Worm (Caenorhabditis elegans) whole organism, L4 larva: ENCODE measurements around the gene madf-9.

ENCODE experiments used
- D1046.2 ChIP-seq: fragments of 200-800 bp; sonication (Bioruptor generic); IDR thresholded peaks from 2 replicates; pipeline ENCODE4 v1.3.6; 2022; ENCODE audit warnings: missing genetic modification characterization, missing compliant biosample characterization
- F10B5.3 ChIP-seq: sonication (generic microtip); optimal IDR thresholded peaks from 2 replicates; lab custom pipeline; 2016; ENCODE audit warnings: mild to moderate bottlenecking, missing genetic modification characterization, missing compliant biosample characterization
- F49E8.2 ChIP-seq: sonication (generic microtip); optimal IDR thresholded peaks from 2 replicates; lab custom pipeline; 2016; ENCODE audit warnings: missing compliant biosample characterization, mild to moderate bottlenecking, missing genetic modification characterization, borderline replicate concordance
- T26A8.4 ChIP-seq: fragments of 200-800 bp; sonication (Bioruptor generic); IDR thresholded peaks from 2 replicates; pipeline ENCODE4 v1.3.6; 2022; ENCODE audit warnings: missing genetic modification characterization, missing compliant biosample characterization
- Y75B8A.6 ChIP-seq: fragments of 200-800 bp; sonication (Bioruptor generic); IDR thresholded peaks from 2 replicates; pipeline ENCODE4 v1.3.6; 2022; ENCODE audit warnings: missing genetic modification reagents, missing genetic modification characterization, missing compliant biosample characterization
- ZK337.2 ChIP-seq: fragments of 200-800 bp; sonication (Bioruptor generic); IDR thresholded peaks from 2 replicates; pipeline ENCODE4 v1.3.6; 2022; ENCODE audit warnings: missing genetic modification reagents, missing genetic modification characterization, missing compliant biosample characterization
- ZK546.5 ChIP-seq, 2 experiments: sonication (generic microtip); optimal IDR thresholded peaks; 2 replicates each; lab custom pipeline; 2017; ENCODE audit warnings: missing biosample characterization in 2 of 2, missing genetic modification characterization in 2 of 2
- aha-1 ChIP-seq: fragments of 150-350 bp; peaks from one replicate; lab custom pipeline; 2014; ENCODE audit warnings: missing biosample characterization, missing genetic modification characterization
- ama-1 ChIP-seq: fragments of 150-350 bp; optimal IDR thresholded peaks from 2 replicates; lab custom pipeline; 2014; ENCODE audit warnings: inconsistent platforms, mixed read lengths
- arid-1 ChIP-seq: fragments of 200-800 bp; sonication (Bioruptor generic); conservative IDR thresholded peaks from 2 replicates; pipeline ENCODE4 v1.3.6; 2022; ENCODE audit warnings: missing genetic modification reagents, missing genetic modification characterization, missing compliant biosample characterization
- ceh-28 ChIP-seq: fragments of 150-350 bp; optimal IDR thresholded peaks from 2 replicates; lab custom pipeline; 2014; ENCODE audit warnings: missing biosample characterization, missing genetic modification reagents, missing genetic modification characterization
- ceh-44 ChIP-seq: fragments of 200-800 bp; sonication (Bioruptor generic); IDR thresholded peaks from 2 replicates; pipeline ENCODE4 v1.3.6; 2022; ENCODE audit warnings: missing genetic modification reagents, missing genetic modification characterization, missing compliant biosample characterization
- ceh-82 ChIP-seq: sonication (generic microtip); optimal IDR thresholded peaks from 2 replicates; lab custom pipeline; 2017; ENCODE audit warnings: missing biosample characterization, missing genetic modification characterization
- ctbp-1 ChIP-seq: fragments of 200-800 bp; sonication (Bioruptor generic); IDR thresholded peaks from 2 replicates; pipeline ENCODE4 v1.3.6; 2022; ENCODE audit warnings: missing genetic modification reagents, missing genetic modification characterization, missing compliant biosample characterization
- dmd-8 ChIP-seq: fragments of 200-800 bp; sonication (Bioruptor generic); IDR thresholded peaks from 2 replicates; pipeline ENCODE4 v1.3.6; 2022; ENCODE audit warnings: missing genetic modification characterization, missing compliant biosample characterization
- dpl-1 ChIP-seq: fragments of 150-350 bp; optimal IDR thresholded peaks from 2 replicates; lab custom pipeline; 2014; ENCODE audit warnings: missing biosample characterization, missing genetic modification reagents, missing genetic modification characterization
- duxl-1 ChIP-seq: sonication (generic microtip); optimal IDR thresholded peaks from 2 replicates; lab custom pipeline; 2016; ENCODE audit warnings: mild to moderate bottlenecking, missing genetic modification characterization, moderate library complexity, missing compliant biosample characterization; ENCODE audit not compliant: poor library complexity
- dve-1 ChIP-seq: sonication (generic microtip); optimal IDR thresholded peaks from 2 replicates; lab custom pipeline; 2017; ENCODE audit warnings: antibody characterized with exemption, mild to moderate bottlenecking, missing genetic modification characterization, missing compliant biosample characterization; ENCODE audit not compliant: insufficient read depth
- fos-1 ChIP-seq: fragments of 150-350 bp; optimal IDR thresholded peaks from 2 replicates; lab custom pipeline; 2014; ENCODE audit warnings: missing biosample characterization, missing genetic modification characterization
- gei-8 ChIP-seq: fragments of 200-800 bp; sonication (Bioruptor generic); optimal IDR thresholded peaks from 2 replicates; lab custom pipeline; 2018; ENCODE audit warnings: mild to moderate bottlenecking, missing genetic modification characterization, missing compliant biosample characterization
- hlh-11 ChIP-seq: fragments of 200-800 bp; sonication (Bioruptor generic); optimal IDR thresholded peaks from 2 replicates; lab custom pipeline; 2018; ENCODE audit warnings: mild to moderate bottlenecking, missing genetic modification characterization, missing compliant biosample characterization
- hlh-30 ChIP-seq: sonication (generic microtip); optimal IDR thresholded peaks from 2 replicates; lab custom pipeline; 2017; ENCODE audit warnings: antibody characterized with exemption, mild to moderate bottlenecking, missing genetic modification characterization, missing compliant biosample characterization; ENCODE audit not compliant: insufficient read depth
- jun-1 ChIP-seq: fragments of 150-350 bp; optimal IDR thresholded peaks from 2 replicates; lab custom pipeline; 2014; ENCODE audit warnings: missing biosample characterization, missing genetic modification reagents, missing genetic modification characterization
- lin-1 ChIP-seq: fragments of 200-800 bp; sonication (Bioruptor generic); IDR thresholded peaks from 2 replicates; pipeline ENCODE4 v1.3.6; 2022; ENCODE audit warnings: missing genetic modification reagents, missing genetic modification characterization, missing compliant biosample characterization
- lin-38 ChIP-seq: fragments of 200-800 bp; sonication (Bioruptor generic); IDR thresholded peaks from 2 replicates; pipeline ENCODE4 v1.3.6; 2022; ENCODE audit warnings: missing genetic modification reagents, missing genetic modification characterization, missing compliant biosample characterization
- lsy-2 ChIP-seq, 2 experiments: fragments of 150-350 bp in 1 of 2; sonication (generic microtip) in 1 of 2; optimal IDR thresholded peaks; 2 replicates each; lab custom pipeline; 2014 to 2017; ENCODE audit warnings: missing biosample characterization in 2 of 2, missing genetic modification characterization in 2 of 2
- madf-5 ChIP-seq, 2 experiments: fragments of 200-800 bp; sonication (Bioruptor generic); IDR thresholded peaks; 2 replicates each; pipeline ENCODE4 v1.3.6; 2022; ENCODE audit warnings: missing compliant biosample characterization in 2 of 2, missing genetic modification characterization in 2 of 2
- madf-9 ChIP-seq: fragments of 200-800 bp; sonication (Bioruptor generic); conservative IDR thresholded peaks from 2 replicates; pipeline ENCODE4 v1.3.6; 2022; ENCODE audit warnings: missing genetic modification reagents, missing genetic modification characterization, missing compliant biosample characterization
- mdl-1 ChIP-seq, 2 experiments: fragments of 150-350 bp in 1 of 2; sonication (generic microtip) in 1 of 2; optimal IDR thresholded peaks; 2 replicates each; lab custom pipeline; 2014 to 2017; ENCODE audit warnings: missing biosample characterization in 2 of 2, missing genetic modification characterization in 2 of 2
- mdt-29 ChIP-seq: fragments of 200-800 bp; sonication (Bioruptor generic); IDR thresholded peaks from 2 replicates; pipeline ENCODE4 v1.3.6; 2022; ENCODE audit warnings: missing genetic modification reagents, missing genetic modification characterization, missing compliant biosample characterization
- mep-1 ChIP-seq: fragments of 150-350 bp; sonication (generic microtip); optimal IDR thresholded peaks from 3 replicates; lab custom pipeline; 2014; ENCODE audit warnings: missing biosample characterization, missing genetic modification characterization
- mes-2 ChIP-seq: sonication (generic microtip); optimal IDR thresholded peaks from 2 replicates; lab custom pipeline; 2016; ENCODE audit warnings: missing genotype, mild to moderate bottlenecking, missing genetic modification characterization, missing compliant biosample characterization; ENCODE audit not compliant: poor library complexity, severe bottlenecking
- mxl-3 ChIP-seq: fragments of 200-800 bp; sonication (Bioruptor generic); optimal IDR thresholded peaks from 2 replicates; lab custom pipeline; 2018; ENCODE audit warnings: mild to moderate bottlenecking, missing genetic modification characterization, missing compliant biosample characterization
- nhr-10 ChIP-seq: fragments of 150-350 bp; optimal IDR thresholded peaks from 2 replicates; lab custom pipeline; 2014; ENCODE audit warnings: missing biosample characterization, missing genetic modification characterization
- nhr-25 ChIP-seq: sonication (generic microtip); optimal IDR thresholded peaks from 2 replicates; lab custom pipeline; 2017; ENCODE audit warnings: missing genetic modification characterization, mild to moderate bottlenecking, missing compliant biosample characterization, antibody characterized with exemption, moderate library complexity, borderline replicate concordance; ENCODE audit not compliant: insufficient read depth
- nhr-76 ChIP-seq: fragments of 150-350 bp; optimal IDR thresholded peaks from 2 replicates; lab custom pipeline; 2014; ENCODE audit warnings: missing biosample characterization, missing genetic modification characterization
- nhr-77 ChIP-seq: fragments of 150-350 bp; optimal IDR thresholded peaks from 2 replicates; lab custom pipeline; 2014; ENCODE audit warnings: missing biosample characterization, missing genetic modification characterization
- pha-4 ChIP-seq, 2 experiments: fragments of 150-350 bp in 1 of 2; fragments of 200-800 bp in 1 of 2; sonication (Bioruptor generic) in 1 of 2; IDR thresholded peaks in 1 of 2; optimal IDR thresholded peaks in 1 of 2; 2 replicates each; pipeline versions ENCODE4 v1.3.6 to Lab custom; 2014 to 2022; ENCODE audit warnings: missing genetic modification characterization in 2 of 2, missing genetic modification reagents in 2 of 2, missing biosample characterization in 1 of 2, missing compliant biosample characterization in 1 of 2
- php-3 ChIP-seq: fragments of 200-800 bp; sonication (Bioruptor generic); IDR thresholded peaks from 2 replicates; pipeline ENCODE4 v1.3.6; 2022; ENCODE audit warnings: missing genetic modification reagents, missing genetic modification characterization, missing compliant biosample characterization
- saeg-2 ChIP-seq: fragments of 200-800 bp; sonication (Bioruptor generic); IDR thresholded peaks from 2 replicates; pipeline ENCODE4 v1.3.6; 2022; ENCODE audit warnings: missing genetic modification reagents, missing genetic modification characterization, missing compliant biosample characterization
- sdz-12 ChIP-seq: fragments of 200-800 bp; sonication (Bioruptor generic); optimal IDR thresholded peaks from 2 replicates; lab custom pipeline; 2018; ENCODE audit warnings: mild to moderate bottlenecking, missing genetic modification characterization, missing compliant biosample characterization
- set-16 ChIP-seq: fragments of 200-800 bp; sonication (Bioruptor generic); IDR thresholded peaks from 2 replicates; pipeline ENCODE4 v1.3.6; 2022; ENCODE audit warnings: missing genetic modification reagents, missing genetic modification characterization, missing compliant biosample characterization
- spr-1 ChIP-seq: sonication (generic microtip); optimal IDR thresholded peaks from 2 replicates; lab custom pipeline; 2016; ENCODE audit warnings: mild to moderate bottlenecking, missing genetic modification characterization, missing compliant biosample characterization
- spr-3 ChIP-seq: fragments of 200-800 bp; sonication (Bioruptor generic); optimal IDR thresholded peaks from 2 replicates; lab custom pipeline; 2018; ENCODE audit warnings: mild to moderate bottlenecking, missing genetic modification characterization, missing compliant biosample characterization
- tra-1 ChIP-seq: fragments of 200-800 bp; sonication (Bioruptor generic); IDR thresholded peaks from 2 replicates; pipeline ENCODE4 v1.3.6; 2022; ENCODE audit warnings: missing genetic modification reagents, missing genetic modification characterization, missing compliant biosample characterization
- unc-39 ChIP-seq: sonication (generic microtip); optimal IDR thresholded peaks from 2 replicates; lab custom pipeline; 2017; ENCODE audit warnings: missing biosample characterization, missing genetic modification characterization
- zag-1 ChIP-seq: fragments of 150-350 bp; optimal IDR thresholded peaks from 2 replicates; lab custom pipeline; 2014; ENCODE audit warnings: missing biosample characterization, missing genetic modification characterization
- zfp-2 ChIP-seq: sonication (generic microtip); optimal IDR thresholded peaks from 2 replicates; lab custom pipeline; 2016; ENCODE audit warnings: mild to moderate bottlenecking, missing genetic modification characterization, missing compliant biosample characterization
- ztf-7 ChIP-seq: fragments of 150-350 bp; optimal IDR thresholded peaks from 2 replicates; lab custom pipeline; 2014; ENCODE audit warnings: missing biosample characterization, missing genetic modification characterization

Gene madf-9

DNA sequence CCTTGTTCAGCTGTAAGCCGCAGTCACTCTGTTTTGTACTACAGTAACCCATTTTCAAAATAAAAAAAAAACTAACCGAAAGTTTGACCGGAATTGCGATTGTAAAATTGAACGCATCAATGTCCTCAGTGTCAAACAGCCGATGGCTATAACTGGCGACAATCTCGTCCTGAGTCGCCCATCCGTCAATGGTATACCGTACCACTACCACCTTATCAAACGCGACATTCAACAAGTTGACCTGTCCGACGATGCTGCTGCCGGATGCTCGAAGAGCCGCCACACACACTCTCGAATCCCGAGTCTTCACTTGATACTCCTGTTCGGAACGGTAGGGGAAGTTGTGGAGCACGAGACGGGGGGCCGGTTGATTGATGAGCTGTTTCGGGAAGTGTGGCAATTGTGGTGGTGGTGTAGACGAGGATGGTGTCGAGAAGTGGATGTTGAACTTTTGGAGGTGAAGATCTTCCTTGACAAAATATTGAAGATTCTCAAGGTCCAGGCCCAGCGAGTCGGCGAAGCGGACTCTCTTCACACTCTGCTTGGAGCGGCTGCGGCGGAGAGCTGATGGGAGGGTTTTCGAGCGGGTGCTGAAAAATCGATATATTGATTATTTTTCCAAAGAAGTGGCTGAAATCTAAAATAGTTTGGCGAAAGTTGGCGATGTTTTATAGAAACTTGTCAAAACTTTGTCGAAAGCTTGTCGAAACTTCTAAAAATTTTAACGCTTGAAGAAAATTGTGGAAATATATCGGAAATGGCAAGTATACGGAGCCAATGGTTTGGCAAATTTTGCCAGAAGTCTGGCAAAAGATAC lies 9.7 kb downstream of the madf-9 start:
- no peak for TF ChIP-seq ceh-44 (GFP tag; lab: Robert Waterston, UW)
- no peak for TF ChIP-seq php-3 (GFP tag; lab: Robert Waterston, UW)
- no peak for TF ChIP-seq nhr-76 (tag; lab: Kevin White, UChicago)
- no peak for TF ChIP-seq T26A8.4
- no peak for TF ChIP-seq nhr-25 (tag; lab: Kevin White, UChicago)
- TF ChIP-seq lin-1 (GFP tag; lab: Robert Waterston, UW): no peak
- TF ChIP-seq spr-3 (GFP tag; lab: Kevin White, UChicago): no peak
- no peak for TF ChIP-seq tra-1 (GFP tag; lab: Robert Waterston, UW)
- TF ChIP-seq set-16 (GFP tag; lab: Robert Waterston, UW): peak; percentile 63
- no peak for TF ChIP-seq mes-2
- TF ChIP-seq ZK337.2: no peak
- no peak for TF ChIP-seq spr-1 (tag; lab: Kevin White, UChicago)
- TF ChIP-seq dpl-1 (GFP tag; lab: Kevin White, UChicago): no peak
- peak; percentile 44 for TF ChIP-seq ama-1 (lab: Kevin White, UChicago)
- TF ChIP-seq duxl-1 (tag; lab: Kevin White, UChicago): no peak
- no peak for TF ChIP-seq lsy-2 (tag; optimal IDR thresholded peaks at IDR 0.05; lab: Kevin White, UChicago)
- TF ChIP-seq ceh-28 (tag; lab: Kevin White, UChicago): peak; percentile 73
- TF ChIP-seq pha-4 (GFP tag; IDR thresholded peaks at IDR 0.05; lab: Robert Waterston, UW): no peak
- TF ChIP-seq pha-4 (tag; optimal IDR thresholded peaks at IDR 0.05; lab: Kevin White, UChicago): no peak
- no peak for TF ChIP-seq hlh-30 (tag; lab: Kevin White, UChicago)
- no peak for TF ChIP-seq F10B5.3 (tag; lab: Kevin White, UChicago)
- no peak for TF ChIP-seq dve-1 (tag; lab: Kevin White, UChicago)
- TF ChIP-seq lin-38 (GFP tag; lab: Robert Waterston, UW): 0 out of 2 replicates have a peak, but pooled peaks have one; percentile 6
- TF ChIP-seq Y75B8A.6 (GFP tag; lab: Robert Waterston, UW): no peak
- TF ChIP-seq ctbp-1 (GFP tag; lab: Robert Waterston, UW): no peak
- no peak for TF ChIP-seq zag-1
- no peak for TF ChIP-seq unc-39
- TF ChIP-seq ZK546.5 (tag; optimal IDR thresholded peaks at IDR 0.05; lab: Kevin White, UChicago): no peak
- no peak for TF ChIP-seq mdl-1 (tag; optimal IDR thresholded peaks at IDR 0.05; lab: Kevin White, UChicago)
- peak; percentile 79 for TF ChIP-seq aha-1 (tag; lab: Kevin White, UChicago)
- 0 out of 2 replicates have a peak, but pooled peaks have one; percentile 33 for TF ChIP-seq D1046.2 (GFP tag; lab: Robert Waterston, UW)
- TF ChIP-seq gei-8 (GFP tag; lab: Kevin White, UChicago): no peak
- TF ChIP-seq mxl-3 (GFP tag; lab: Kevin White, UChicago): peak; percentile 1
- TF ChIP-seq ceh-82: no peak
- no peak for TF ChIP-seq saeg-2
- TF ChIP-seq dmd-8 (GFP tag; lab: Robert Waterston, UW): no peak

DNA sequence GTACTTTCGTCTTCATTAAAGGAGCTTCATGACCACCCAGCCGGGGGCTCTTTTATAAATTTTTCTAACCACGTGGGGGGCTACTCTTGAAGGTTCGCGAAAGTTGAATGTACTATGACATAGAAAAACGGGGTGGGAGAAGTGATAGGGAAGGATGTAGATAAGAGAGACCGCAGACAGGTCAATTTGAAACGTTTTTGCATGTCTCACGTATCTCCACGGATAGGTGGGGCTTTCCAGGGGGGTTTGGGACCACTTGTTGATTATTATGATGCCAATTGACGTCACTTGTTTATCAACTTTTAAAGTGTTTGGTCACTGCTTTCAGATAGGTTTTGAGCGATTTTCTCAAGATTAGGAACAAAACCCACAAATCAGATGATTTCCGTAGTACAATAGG lies 10.7 kb downstream of the madf-9 start:
- TF ChIP-seq mep-1: no peak
- TF ChIP-seq hlh-11: peak; percentile 67
- no peak for TF ChIP-seq zfp-2 (tag; lab: Kevin White, UChicago)
- peak; percentile 65 for TF ChIP-seq hlh-30 (tag; lab: Kevin White, UChicago)
- no peak for TF ChIP-seq nhr-77
- no peak for TF ChIP-seq dve-1 (tag; lab: Kevin White, UChicago)
- no peak for TF ChIP-seq jun-1 (tag; lab: Kevin White, UChicago)
- no peak for TF ChIP-seq arid-1
- TF ChIP-seq ztf-7: no peak
- no peak for TF ChIP-seq nhr-10
- no peak for TF ChIP-seq F49E8.2 (tag; lab: Kevin White, UChicago)
- TF ChIP-seq saeg-2: no peak
- peak; percentile 64; the same call in 1 of the 2 replicates for TF ChIP-seq mdt-29 (GFP tag; lab: Robert Waterston, UW)
- no peak for TF ChIP-seq fos-1 (tag; lab: Kevin White, UChicago)
- TF ChIP-seq F10B5.3 (tag; lab: Kevin White, UChicago): no peak
- no peak for TF ChIP-seq madf-9 (GFP tag; lab: Robert Waterston, UW)
- no peak for TF ChIP-seq sdz-12 (GFP tag; lab: Kevin White, UChicago)
- TF ChIP-seq madf-5 (GFP tag; IDR thresholded peaks at IDR 0.05; lab: Robert Waterston, UW): no peak
